Worm (Caenorhabditis elegans): ENCODE measurements around the gene F57A8.7.
A peak's percentile ranks its signal among the peaks of the same experiment; 100 is the strongest.

The F57A8.7 gene

ce11 chrV:10081636-10082035, 6.1 kb downstream of the F57A8.7 start, which contains the start of gene nhr-205:
Gene nhr-205 (minus strand): TSS chrV:10081776.
- TF ChIP-seq ceh-30 (tag; optimal IDR thresholded peaks at IDR 0.05): peak; percentile 51
- TF ChIP-seq ceh-2 (tag; optimal IDR thresholded peaks at IDR 0.05): no peak

- TF ChIP-seq F13H6.1 (tag; optimal IDR thresholded peaks at IDR 0.05) (no peak), rnt-1 (tag; optimal IDR thresholded peaks at IDR 0.05) (no peak), C08G9.2 (tag; optimal IDR thresholded peaks at IDR 0.05) (no peak), syd-9 (tag; optimal IDR thresholded peaks at IDR 0.05) (no peak), ceh-2 (tag; optimal IDR thresholded peaks at IDR 0.05) (no peak), Y22D7AL.16 (tag; optimal IDR thresholded peaks at IDR 0.05) (no peak), unc-55 (GFP tag; optimal IDR thresholded peaks at IDR 0.05) (peak; percentile 54), ceh-30 (tag; optimal IDR thresholded peaks at IDR 0.05) (peak; percentile 100)
Observed at ce11 chrV:10083999-10084468, 8.5 kb downstream of the F57A8.7 start, which contains the start of gene nhr-12. Gene nhr-12 (minus strand): TSS chrV:10084049.

- TF ChIP-seq hlh-8 (tag; optimal IDR thresholded peaks at IDR 0.05) (no peak), pros-1 (tag; optimal IDR thresholded peaks at IDR 0.05) (no peak), ceh-31 (tag; optimal IDR thresholded peaks at IDR 0.05) (no peak), ztf-16 (tag; optimal IDR thresholded peaks at IDR 0.05) (no peak), nfya-1 (tag; optimal IDR thresholded peaks at IDR 0.05) (no peak), ceh-45 (GFP tag; IDR thresholded peaks at IDR 0.05) (no peak), fax-1 (tag; optimal IDR thresholded peaks at IDR 0.05) (no peak), ceh-24 (tag; optimal IDR thresholded peaks at IDR 0.05) (no peak), K09A11.1 (tag; optimal IDR thresholded peaks at IDR 0.05; ENCODE audit: insufficient read depth) (no peak), syd-9 (tag; optimal IDR thresholded peaks at IDR 0.05) (no peak), pha-4 (tag; optimal IDR thresholded peaks at IDR 0.05) (no peak), pha-2 (tag; optimal IDR thresholded peaks at IDR 0.05) (no peak), ceh-9 (tag; optimal IDR thresholded peaks at IDR 0.05) (no peak), ceh-22 (tag; optimal IDR thresholded peaks at IDR 0.05) (no peak), dmd-4 (tag; optimal IDR thresholded peaks at IDR 0.05; ENCODE audit: borderline replicate concordance) (no peak), ref-2 (tag; optimal IDR thresholded peaks at IDR 0.05) (no peak), ceh-48 (tag; optimal IDR thresholded peaks at IDR 0.05) (no peak), elt-4 (tag; optimal IDR thresholded peaks at IDR 0.05) (no peak)
Observed at ce11 chrV:10084864-10085263, 9.3 kb downstream of the F57A8.7 start, which contains the start of gene R04B5.6. Gene R04B5.6 (plus strand): TSS chrV:10085164.

- TF ChIP-seq hlh-6 (tag; optimal IDR thresholded peaks at IDR 0.05): no peak
Observed at ce11 chrV:10086141-10086540, 10.6 kb downstream of the F57A8.7 start.

- TF ChIP-seq pha-2 (tag; optimal IDR thresholded peaks at IDR 0.05) (no peak), ceh-30 (tag; optimal IDR thresholded peaks at IDR 0.05) (peak; percentile 59), ceh-14 (tag; optimal IDR thresholded peaks at IDR 0.05) (no peak), hlh-13 (GFP tag; optimal IDR thresholded peaks at IDR 0.05) (no peak), ama-1 (optimal IDR thresholded peaks at IDR 0.05) (no peak), che-1 (tag; optimal IDR thresholded peaks at IDR 0.05) (no peak), ets-4 (tag; optimal IDR thresholded peaks at IDR 0.05) (no peak), madf-2 (tag; optimal IDR thresholded peaks at IDR 0.05) (no peak), elt-2 (tag; optimal IDR thresholded peaks at IDR 0.05) (peak; percentile 95), unc-55 (GFP tag; optimal IDR thresholded peaks at IDR 0.05) (peak; percentile 1), K09A11.1 (tag; optimal IDR thresholded peaks at IDR 0.05; ENCODE audit: insufficient read depth) (no peak)
Observed at ce11 chrV:10087103-10087502, 11.6 kb downstream of the F57A8.7 start, which contains the start of gene R04B5.5. Gene R04B5.5 (plus strand): TSS chrV:10087480.

ce11 chrV:10090461-10090860, 14.9 kb downstream of the F57A8.7 start, which contains the start of gene R04B5.7:
Gene R04B5.7 (minus strand): TSS chrV:10090561.
- no peak for TF ChIP-seq sox-2 (GFP tag; IDR thresholded peaks at IDR 0.05)
- no peak for TF ChIP-seq fax-1 (tag; optimal IDR thresholded peaks at IDR 0.05)
- TF ChIP-seq ref-2 (tag; optimal IDR thresholded peaks at IDR 0.05): no peak
